Worm (Caenorhabditis elegans) whole organism, L4 larva: ENCODE measurements around the gene cnep-1.
A peak's percentile ranks its signal among the peaks of the same experiment; 100 is the strongest.

Experiments
- F37D6.2 ChIP-seq: sonication (generic microtip); optimal IDR thresholded peaks from 2 replicates; lab custom pipeline; 2016; ENCODE audit warnings: mild to moderate bottlenecking, missing genetic modification characterization, missing compliant biosample characterization
- F49E8.2 ChIP-seq: sonication (generic microtip); optimal IDR thresholded peaks from 2 replicates; lab custom pipeline; 2016; ENCODE audit warnings: missing compliant biosample characterization, mild to moderate bottlenecking, missing genetic modification characterization, borderline replicate concordance
- R02D3.7 ChIP-seq: fragments of 150-350 bp; sonication (generic microtip); optimal IDR thresholded peaks from 3 replicates; lab custom pipeline; 2014; ENCODE audit warnings: missing biosample characterization, missing genetic modification characterization
- T26A8.4 ChIP-seq: fragments of 200-800 bp; sonication (Bioruptor generic); IDR thresholded peaks from 2 replicates; pipeline ENCODE4 v1.3.6; 2022; ENCODE audit warnings: missing genetic modification characterization, missing compliant biosample characterization
- Y105C5A.15 ChIP-seq: fragments of 200-800 bp; sonication (Bioruptor generic); IDR thresholded peaks from 2 replicates; pipeline ENCODE4 v1.3.6; 2022; ENCODE audit warnings: missing genetic modification characterization, missing compliant biosample characterization
- Y48G9A.11 ChIP-seq: fragments of 200-800 bp; sonication (Bioruptor generic); IDR thresholded peaks from 2 replicates; pipeline ENCODE4 v1.3.6; 2022; ENCODE audit warnings: missing genetic modification reagents, missing genetic modification characterization, missing compliant biosample characterization
- Y5F2A.4 ChIP-seq: fragments of 200-800 bp; sonication (Bioruptor generic); optimal IDR thresholded peaks from 2 replicates; lab custom pipeline; 2018; ENCODE audit warnings: mild to moderate bottlenecking, missing genetic modification characterization, missing compliant biosample characterization
- ZK546.5 ChIP-seq, 2 experiments: sonication (generic microtip); optimal IDR thresholded peaks; 2 replicates each; lab custom pipeline; 2017; ENCODE audit warnings: missing biosample characterization in 2 of 2, missing genetic modification characterization in 2 of 2
- aha-1 ChIP-seq: fragments of 150-350 bp; peaks from one replicate; lab custom pipeline; 2014; ENCODE audit warnings: missing biosample characterization, missing genetic modification characterization
- ama-1 ChIP-seq: fragments of 150-350 bp; optimal IDR thresholded peaks from 2 replicates; lab custom pipeline; 2014; ENCODE audit warnings: inconsistent platforms, mixed read lengths
- ctbp-1 ChIP-seq: fragments of 200-800 bp; sonication (Bioruptor generic); IDR thresholded peaks from 2 replicates; pipeline ENCODE4 v1.3.6; 2022; ENCODE audit warnings: missing genetic modification reagents, missing genetic modification characterization, missing compliant biosample characterization
- daf-12 ChIP-seq: fragments of 150-350 bp; optimal IDR thresholded peaks from 2 replicates; lab custom pipeline; 2014; ENCODE audit warnings: missing biosample characterization, missing genetic modification reagents, missing genetic modification characterization
- dmd-6 ChIP-seq: fragments of 200-800 bp; sonication (Bioruptor generic); IDR thresholded peaks from 2 replicates; pipeline ENCODE4 v1.3.6; 2022; ENCODE audit warnings: missing genetic modification reagents, missing genetic modification characterization, missing compliant biosample characterization
- dmd-8 ChIP-seq: fragments of 200-800 bp; sonication (Bioruptor generic); IDR thresholded peaks from 2 replicates; pipeline ENCODE4 v1.3.6; 2022; ENCODE audit warnings: missing genetic modification characterization, missing compliant biosample characterization
- dmd-9 ChIP-seq: fragments of 200-800 bp; sonication (Bioruptor generic); IDR thresholded peaks from 2 replicates; pipeline ENCODE4 v1.3.6; 2022; ENCODE audit warnings: missing genetic modification reagents, missing genetic modification characterization, missing compliant biosample characterization
- egl-43 ChIP-seq: fragments of 200-800 bp; sonication (Bioruptor generic); IDR thresholded peaks from 2 replicates; pipeline ENCODE4 v1.3.6; 2022; ENCODE audit warnings: missing genetic modification reagents, missing genetic modification characterization, missing compliant biosample characterization
- fkh-10 ChIP-seq: fragments of 150-350 bp; optimal IDR thresholded peaks from 2 replicates; lab custom pipeline; 2014; ENCODE audit warnings: missing biosample characterization, missing genetic modification reagents, missing genetic modification characterization
- fos-1 ChIP-seq: fragments of 150-350 bp; optimal IDR thresholded peaks from 2 replicates; lab custom pipeline; 2014; ENCODE audit warnings: missing biosample characterization, missing genetic modification characterization
- gei-8 ChIP-seq: fragments of 200-800 bp; sonication (Bioruptor generic); optimal IDR thresholded peaks from 2 replicates; lab custom pipeline; 2018; ENCODE audit warnings: mild to moderate bottlenecking, missing genetic modification characterization, missing compliant biosample characterization
- hif-1 ChIP-seq, 2 experiments: sonication (generic microtip); optimal IDR thresholded peaks; 2 replicates each; lab custom pipeline; 2016 to 2017; ENCODE audit warnings: missing compliant biosample characterization in 2 of 2, missing genetic modification characterization in 2 of 2, missing genetic modification reagents in 2 of 2, missing genotype in 2 of 2, mild to moderate bottlenecking in 1 of 2
- hlh-30 ChIP-seq: sonication (generic microtip); optimal IDR thresholded peaks from 2 replicates; lab custom pipeline; 2017; ENCODE audit warnings: antibody characterized with exemption, mild to moderate bottlenecking, missing genetic modification characterization, missing compliant biosample characterization; ENCODE audit not compliant: insufficient read depth
- hmg-1.1 ChIP-seq: fragments of 200-800 bp; sonication (Bioruptor generic); IDR thresholded peaks from 2 replicates; pipeline ENCODE4 v1.3.6; 2022; ENCODE audit warnings: missing genetic modification reagents, missing genetic modification characterization, missing compliant biosample characterization
- jun-1 ChIP-seq: fragments of 150-350 bp; optimal IDR thresholded peaks from 2 replicates; lab custom pipeline; 2014; ENCODE audit warnings: missing biosample characterization, missing genetic modification reagents, missing genetic modification characterization
- lim-7 ChIP-seq: fragments of 200-800 bp; sonication (Bioruptor generic); IDR thresholded peaks from 2 replicates; pipeline ENCODE4 v1.3.6; 2022; ENCODE audit warnings: missing genetic modification characterization, missing compliant biosample characterization
- lin-1 ChIP-seq: fragments of 200-800 bp; sonication (Bioruptor generic); IDR thresholded peaks from 2 replicates; pipeline ENCODE4 v1.3.6; 2022; ENCODE audit warnings: missing genetic modification reagents, missing genetic modification characterization, missing compliant biosample characterization
- lin-38 ChIP-seq: fragments of 200-800 bp; sonication (Bioruptor generic); IDR thresholded peaks from 2 replicates; pipeline ENCODE4 v1.3.6; 2022; ENCODE audit warnings: missing genetic modification reagents, missing genetic modification characterization, missing compliant biosample characterization
- lin-39 ChIP-seq: fragments of 150-350 bp; optimal IDR thresholded peaks from 2 replicates; lab custom pipeline; 2014; ENCODE audit warnings: missing biosample characterization, missing genetic modification reagents, missing genetic modification characterization
- madf-5 ChIP-seq, 2 experiments: fragments of 200-800 bp; sonication (Bioruptor generic); IDR thresholded peaks; 2 replicates each; pipeline ENCODE4 v1.3.6; 2022; ENCODE audit warnings: missing compliant biosample characterization in 2 of 2, missing genetic modification characterization in 2 of 2
- madf-9 ChIP-seq: fragments of 200-800 bp; sonication (Bioruptor generic); conservative IDR thresholded peaks from 2 replicates; pipeline ENCODE4 v1.3.6; 2022; ENCODE audit warnings: missing genetic modification reagents, missing genetic modification characterization, missing compliant biosample characterization
- mdl-1 ChIP-seq, 2 experiments: fragments of 150-350 bp in 1 of 2; sonication (generic microtip) in 1 of 2; optimal IDR thresholded peaks; 2 replicates each; lab custom pipeline; 2014 to 2017; ENCODE audit warnings: missing biosample characterization in 2 of 2, missing genetic modification characterization in 2 of 2
- mdt-29 ChIP-seq: fragments of 200-800 bp; sonication (Bioruptor generic); IDR thresholded peaks from 2 replicates; pipeline ENCODE4 v1.3.6; 2022; ENCODE audit warnings: missing genetic modification reagents, missing genetic modification characterization, missing compliant biosample characterization
- mes-2 ChIP-seq: sonication (generic microtip); optimal IDR thresholded peaks from 2 replicates; lab custom pipeline; 2016; ENCODE audit warnings: missing genotype, mild to moderate bottlenecking, missing genetic modification characterization, missing compliant biosample characterization; ENCODE audit not compliant: poor library complexity, severe bottlenecking
- mxl-3 ChIP-seq: fragments of 200-800 bp; sonication (Bioruptor generic); optimal IDR thresholded peaks from 2 replicates; lab custom pipeline; 2018; ENCODE audit warnings: mild to moderate bottlenecking, missing genetic modification characterization, missing compliant biosample characterization
- nhr-10 ChIP-seq: fragments of 150-350 bp; optimal IDR thresholded peaks from 2 replicates; lab custom pipeline; 2014; ENCODE audit warnings: missing biosample characterization, missing genetic modification characterization
- nhr-11 ChIP-seq: fragments of 150-350 bp; optimal IDR thresholded peaks from 2 replicates; lab custom pipeline; 2014; ENCODE audit warnings: missing biosample characterization, missing genetic modification characterization
- nhr-237 ChIP-seq: sonication (generic microtip); optimal IDR thresholded peaks from 2 replicates; lab custom pipeline; 2017; ENCODE audit warnings: missing biosample characterization, missing genetic modification characterization
- nhr-25 ChIP-seq: sonication (generic microtip); optimal IDR thresholded peaks from 2 replicates; lab custom pipeline; 2017; ENCODE audit warnings: missing genetic modification characterization, mild to moderate bottlenecking, missing compliant biosample characterization, antibody characterized with exemption, moderate library complexity, borderline replicate concordance; ENCODE audit not compliant: insufficient read depth
- nhr-41 ChIP-seq: fragments of 200-800 bp; sonication (Bioruptor generic); IDR thresholded peaks from 2 replicates; pipeline ENCODE4 v1.3.6; 2022; ENCODE audit warnings: missing genetic modification reagents, missing genetic modification characterization, missing compliant biosample characterization
- nhr-42 ChIP-seq: fragments of 200-800 bp; sonication (Bioruptor generic); IDR thresholded peaks from 2 replicates; pipeline ENCODE4 v1.3.6; 2022; ENCODE audit warnings: missing genetic modification characterization, missing compliant biosample characterization
- nhr-48 ChIP-seq: sonication (generic microtip); optimal IDR thresholded peaks from 2 replicates; lab custom pipeline; 2016; ENCODE audit warnings: mild to moderate bottlenecking, missing genetic modification characterization, missing compliant biosample characterization
- nhr-6 ChIP-seq: fragments of 150-350 bp; optimal IDR thresholded peaks from 2 replicates; lab custom pipeline; 2014; ENCODE audit warnings: missing biosample characterization, missing genetic modification characterization
- nhr-76 ChIP-seq: fragments of 150-350 bp; optimal IDR thresholded peaks from 2 replicates; lab custom pipeline; 2014; ENCODE audit warnings: missing biosample characterization, missing genetic modification characterization
- saeg-2 ChIP-seq: fragments of 200-800 bp; sonication (Bioruptor generic); IDR thresholded peaks from 2 replicates; pipeline ENCODE4 v1.3.6; 2022; ENCODE audit warnings: missing genetic modification reagents, missing genetic modification characterization, missing compliant biosample characterization
- spr-1 ChIP-seq: sonication (generic microtip); optimal IDR thresholded peaks from 2 replicates; lab custom pipeline; 2016; ENCODE audit warnings: mild to moderate bottlenecking, missing genetic modification characterization, missing compliant biosample characterization
- tra-1 ChIP-seq: fragments of 200-800 bp; sonication (Bioruptor generic); IDR thresholded peaks from 2 replicates; pipeline ENCODE4 v1.3.6; 2022; ENCODE audit warnings: missing genetic modification reagents, missing genetic modification characterization, missing compliant biosample characterization
- unc-130 ChIP-seq: sonication (generic microtip); optimal IDR thresholded peaks from 2 replicates; lab custom pipeline; 2016; ENCODE audit warnings: missing genetic modification reagents, missing genetic modification characterization, missing compliant biosample characterization
- unc-39 ChIP-seq: sonication (generic microtip); optimal IDR thresholded peaks from 2 replicates; lab custom pipeline; 2017; ENCODE audit warnings: missing biosample characterization, missing genetic modification characterization
- unc-62 ChIP-seq, 3 experiments: fragments of 150-350 bp in 1 of 3; sonication (generic microtip); optimal IDR thresholded peaks in 2 of 3; peaks in 1 of 3; 1 replicate in 1 of 3; 2 replicates in 2 of 3; lab custom pipeline; 2014 to 2017; ENCODE audit warnings: missing biosample characterization in 3 of 3, missing genetic modification characterization in 3 of 3, missing genetic modification reagents in 3 of 3, missing genotype in 1 of 3
- vab-7 ChIP-seq: fragments of 200-800 bp; sonication (Bioruptor generic); IDR thresholded peaks from 2 replicates; pipeline ENCODE4 v1.3.6; 2022; ENCODE audit warnings: missing genetic modification reagents, missing genetic modification characterization, missing compliant biosample characterization
- zag-1 ChIP-seq: fragments of 150-350 bp; optimal IDR thresholded peaks from 2 replicates; lab custom pipeline; 2014; ENCODE audit warnings: missing biosample characterization, missing genetic modification characterization
- ztf-11 ChIP-seq: fragments of 150-350 bp; optimal IDR thresholded peaks from 2 replicates; lab custom pipeline; 2014; ENCODE audit warnings: missing biosample characterization, missing genetic modification characterization
- ztf-7 ChIP-seq: fragments of 150-350 bp; optimal IDR thresholded peaks from 2 replicates; lab custom pipeline; 2014; ENCODE audit warnings: missing biosample characterization, missing genetic modification characterization

cnep-1 gene

ce11 chrII:7353027-7353426 is 42.9 kb downstream of the cnep-1 start:
- no peak for TF ChIP-seq unc-39 (tag; lab: Kevin White, UChicago)
- TF ChIP-seq nhr-42 (GFP tag; lab: Robert Waterston, UW), result no peak
- no peak for TF ChIP-seq nhr-237 (tag; lab: Kevin White, UChicago)
- no peak for TF ChIP-seq nhr-11 (tag; lab: Kevin White, UChicago)
- TF ChIP-seq nhr-48 (tag; lab: Kevin White, UChicago), result no peak
- no peak for TF ChIP-seq spr-1 (tag; lab: Kevin White, UChicago)
- TF ChIP-seq fkh-10 (GFP tag; lab: Kevin White, UChicago), result no peak
- no peak for TF ChIP-seq saeg-2
- TF ChIP-seq Y105C5A.15 (GFP tag; lab: Robert Waterston, UW), result no peak
- no peak for TF ChIP-seq hmg-1.1 (GFP tag; lab: Robert Waterston, UW)
- no peak for TF ChIP-seq hlh-30 (tag; lab: Kevin White, UChicago)
- TF ChIP-seq jun-1 (tag; lab: Kevin White, UChicago), result no peak
- TF ChIP-seq Y5F2A.4 (GFP tag; lab: Kevin White, UChicago), result no peak
- TF ChIP-seq lin-38 (GFP tag; lab: Robert Waterston, UW), result peak; percentile 69
- no peak for TF ChIP-seq fos-1 (tag; lab: Kevin White, UChicago)
- no peak for TF ChIP-seq lin-1
- no peak for TF ChIP-seq ZK546.5 (tag; optimal IDR thresholded peaks at IDR 0.05; lab: Kevin White, UChicago)
- TF ChIP-seq F37D6.2 (tag; lab: Kevin White, UChicago), result no peak
- peak; percentile 52; the same call in 1 of the 2 replicates for TF ChIP-seq lim-7 (GFP tag; lab: Robert Waterston, UW)
- TF ChIP-seq dmd-8 (GFP tag; lab: Robert Waterston, UW), result 0 out of 2 replicates have a peak, but pooled peaks have one; percentile 54
- TF ChIP-seq ztf-11, result no peak
- no peak for TF ChIP-seq zag-1 (tag; lab: Kevin White, UChicago)
- TF ChIP-seq mdt-29 (GFP tag; lab: Robert Waterston, UW), result no peak
- TF ChIP-seq unc-62 (GFP tag; optimal IDR thresholded peaks at IDR 0.05 in 1 of 2; lab: Kevin White, UChicago), result no peak
- no peak for TF ChIP-seq unc-62 (tag; optimal IDR thresholded peaks at IDR 0.05; lab: Kevin White, UChicago)
- no peak for TF ChIP-seq mdl-1 (tag; optimal IDR thresholded peaks at IDR 0.05; lab: Kevin White, UChicago)
- TF ChIP-seq ztf-7 (tag; lab: Kevin White, UChicago), result no peak
- TF ChIP-seq nhr-25 (tag; lab: Kevin White, UChicago), result no peak
- peak; percentile 58; the same call in 1 of the 2 replicates for TF ChIP-seq egl-43 (GFP tag; lab: Robert Waterston, UW)
- no peak for TF ChIP-seq mxl-3 (GFP tag; lab: Kevin White, UChicago)
- TF ChIP-seq tra-1 (GFP tag; lab: Robert Waterston, UW), result no peak
- TF ChIP-seq nhr-6 (tag; lab: Kevin White, UChicago), result no peak
- no peak for TF ChIP-seq ctbp-1 (GFP tag; lab: Robert Waterston, UW)
- peak; percentile 15 for TF ChIP-seq mes-2
- no peak for TF ChIP-seq gei-8 (GFP tag; lab: Kevin White, UChicago)
- peak; percentile 55 for TF ChIP-seq unc-130 (GFP tag; lab: Kevin White, UChicago)
- no peak for TF ChIP-seq aha-1 (tag; lab: Kevin White, UChicago)
- peak; percentile 57 for TF ChIP-seq F49E8.2 (tag; lab: Kevin White, UChicago)
- TF ChIP-seq daf-12 (tag; lab: Kevin White, UChicago), result no peak
- no peak for TF ChIP-seq hif-1 (tag; optimal IDR thresholded peaks at IDR 0.05; lab: Kevin White, UChicago)
- no peak for TF ChIP-seq R02D3.7 (tag; lab: Kevin White, UChicago)
- TF ChIP-seq nhr-76 (tag; lab: Kevin White, UChicago), result no peak
- no peak for TF ChIP-seq dmd-9 (GFP tag; lab: Robert Waterston, UW)
- no peak for TF ChIP-seq madf-9 (GFP tag; lab: Robert Waterston, UW)
- no peak for TF ChIP-seq T26A8.4 (GFP tag; lab: Robert Waterston, UW)
- TF ChIP-seq Y48G9A.11, result peak; percentile 91
- no peak for TF ChIP-seq vab-7 (GFP tag; lab: Robert Waterston, UW)
- no peak for TF ChIP-seq nhr-10
- TF ChIP-seq nhr-41 (GFP tag; lab: Robert Waterston, UW), result no peak
- no peak for TF ChIP-seq lin-39 (tag; lab: Kevin White, UChicago)
- no peak for TF ChIP-seq ama-1 (lab: Kevin White, UChicago)
- TF ChIP-seq madf-5 (GFP tag; IDR thresholded peaks at IDR 0.05; lab: Robert Waterston, UW), result no peak
- TF ChIP-seq dmd-6, result no peak
